Worm (Caenorhabditis elegans) whole organism, L4 larva: ENCODE results near the gene hpo-30.

Source experiments
- F10B5.3 ChIP-seq: sonication (generic microtip); optimal IDR thresholded peaks from 2 replicates; lab custom pipeline; 2016; ENCODE audit warnings: mild to moderate bottlenecking, missing genetic modification characterization, missing compliant biosample characterization
- F37D6.2 ChIP-seq: sonication (generic microtip); optimal IDR thresholded peaks from 2 replicates; lab custom pipeline; 2016; ENCODE audit warnings: mild to moderate bottlenecking, missing genetic modification characterization, missing compliant biosample characterization
- F44E2.7 ChIP-seq: fragments of 200-800 bp; sonication (Bioruptor generic); IDR thresholded peaks from 2 replicates; pipeline ENCODE4 v2.1.2; 2022; ENCODE audit warnings: missing genetic modification characterization, missing compliant biosample characterization
- R02D3.7 ChIP-seq: fragments of 150-350 bp; sonication (generic microtip); optimal IDR thresholded peaks from 3 replicates; lab custom pipeline; 2014; ENCODE audit warnings: missing biosample characterization, missing genetic modification characterization
- T20F7.1 ChIP-seq: fragments of 200-800 bp; sonication (Bioruptor generic); optimal IDR thresholded peaks from 2 replicates; lab custom pipeline; 2018; ENCODE audit warnings: mild to moderate bottlenecking, missing genetic modification characterization, missing compliant biosample characterization
- Y48G9A.11 ChIP-seq: fragments of 200-800 bp; sonication (Bioruptor generic); IDR thresholded peaks from 2 replicates; pipeline ENCODE4 v1.3.6; 2022; ENCODE audit warnings: missing genetic modification reagents, missing genetic modification characterization, missing compliant biosample characterization
- Y5F2A.4 ChIP-seq: fragments of 200-800 bp; sonication (Bioruptor generic); optimal IDR thresholded peaks from 2 replicates; lab custom pipeline; 2018; ENCODE audit warnings: mild to moderate bottlenecking, missing genetic modification characterization, missing compliant biosample characterization
- aly-2 ChIP-seq: sonication (generic microtip); optimal IDR thresholded peaks from 2 replicates; lab custom pipeline; 2018; ENCODE audit warnings: missing biosample characterization, missing genetic modification characterization
- ama-1 ChIP-seq: fragments of 150-350 bp; optimal IDR thresholded peaks from 2 replicates; lab custom pipeline; 2014; ENCODE audit warnings: inconsistent platforms, mixed read lengths
- arid-1 ChIP-seq: fragments of 200-800 bp; sonication (Bioruptor generic); conservative IDR thresholded peaks from 2 replicates; pipeline ENCODE4 v1.3.6; 2022; ENCODE audit warnings: missing genetic modification reagents, missing genetic modification characterization, missing compliant biosample characterization
- attf-4 ChIP-seq: sonication (generic microtip); optimal IDR thresholded peaks from 3 replicates; lab custom pipeline; 2017; ENCODE audit warnings: missing biosample characterization, missing genetic modification characterization
- ceh-28 ChIP-seq: fragments of 150-350 bp; optimal IDR thresholded peaks from 2 replicates; lab custom pipeline; 2014; ENCODE audit warnings: missing biosample characterization, missing genetic modification reagents, missing genetic modification characterization
- ceh-32 ChIP-seq: sonication (generic microtip); optimal IDR thresholded peaks from 2 replicates; lab custom pipeline; 2016; ENCODE audit warnings: mild to moderate bottlenecking, missing genetic modification characterization, missing compliant biosample characterization; ENCODE audit not compliant: poor library complexity
- ceh-82 ChIP-seq: sonication (generic microtip); optimal IDR thresholded peaks from 2 replicates; lab custom pipeline; 2017; ENCODE audit warnings: missing biosample characterization, missing genetic modification characterization
- ctbp-1 ChIP-seq: fragments of 200-800 bp; sonication (Bioruptor generic); IDR thresholded peaks from 2 replicates; pipeline ENCODE4 v1.3.6; 2022; ENCODE audit warnings: missing genetic modification reagents, missing genetic modification characterization, missing compliant biosample characterization
- daf-16 ChIP-seq, 3 experiments: sonication (generic microtip); optimal IDR thresholded peaks; 2 replicates each; lab custom pipeline; 2016 to 2017; ENCODE audit warnings: missing genetic modification characterization in 3 of 3, missing genetic modification reagents in 3 of 3, mild to moderate bottlenecking in 2 of 3, missing compliant biosample characterization in 2 of 3, missing biosample characterization in 1 of 3, moderate library complexity in 1 of 3
- daf-19 ChIP-seq: fragments of 200-800 bp; sonication (Bioruptor generic); conservative IDR thresholded peaks from 2 replicates; pipeline ENCODE4 v1.3.6; 2022; ENCODE audit warnings: missing genetic modification characterization, missing compliant biosample characterization
- daf-8 ChIP-seq: fragments of 200-800 bp; sonication (Bioruptor generic); IDR thresholded peaks from 2 replicates; pipeline ENCODE4 v1.3.6; 2022; ENCODE audit warnings: missing genetic modification characterization, missing compliant biosample characterization
- dmd-6 ChIP-seq: fragments of 200-800 bp; sonication (Bioruptor generic); IDR thresholded peaks from 2 replicates; pipeline ENCODE4 v1.3.6; 2022; ENCODE audit warnings: missing genetic modification reagents, missing genetic modification characterization, missing compliant biosample characterization
- dpl-1 ChIP-seq: fragments of 150-350 bp; optimal IDR thresholded peaks from 2 replicates; lab custom pipeline; 2014; ENCODE audit warnings: missing biosample characterization, missing genetic modification reagents, missing genetic modification characterization
- dve-1 ChIP-seq: sonication (generic microtip); optimal IDR thresholded peaks from 2 replicates; lab custom pipeline; 2017; ENCODE audit warnings: antibody characterized with exemption, mild to moderate bottlenecking, missing genetic modification characterization, missing compliant biosample characterization; ENCODE audit not compliant: insufficient read depth
- egl-27 ChIP-seq: sonication (generic microtip); optimal IDR thresholded peaks from 3 replicates; lab custom pipeline; 2017; ENCODE audit warnings: missing biosample characterization, missing genetic modification reagents, missing genetic modification characterization
- gei-8 ChIP-seq: fragments of 200-800 bp; sonication (Bioruptor generic); optimal IDR thresholded peaks from 2 replicates; lab custom pipeline; 2018; ENCODE audit warnings: mild to moderate bottlenecking, missing genetic modification characterization, missing compliant biosample characterization
- hif-1 ChIP-seq, 2 experiments: sonication (generic microtip); optimal IDR thresholded peaks; 2 replicates each; lab custom pipeline; 2016 to 2017; ENCODE audit warnings: missing compliant biosample characterization in 2 of 2, missing genetic modification characterization in 2 of 2, missing genetic modification reagents in 2 of 2, missing genotype in 2 of 2, mild to moderate bottlenecking in 1 of 2
- hmg-1.1 ChIP-seq: fragments of 200-800 bp; sonication (Bioruptor generic); IDR thresholded peaks from 2 replicates; pipeline ENCODE4 v1.3.6; 2022; ENCODE audit warnings: missing genetic modification reagents, missing genetic modification characterization, missing compliant biosample characterization
- lin-13 ChIP-seq: fragments of 150-350 bp; optimal IDR thresholded peaks from 2 replicates; lab custom pipeline; 2014; ENCODE audit warnings: missing biosample characterization, missing genetic modification reagents, missing genetic modification characterization
- lin-39 ChIP-seq: fragments of 150-350 bp; optimal IDR thresholded peaks from 2 replicates; lab custom pipeline; 2014; ENCODE audit warnings: missing biosample characterization, missing genetic modification reagents, missing genetic modification characterization
- lir-3 ChIP-seq: sonication (generic microtip); optimal IDR thresholded peaks from 2 replicates; lab custom pipeline; 2016; ENCODE audit warnings: mild to moderate bottlenecking, missing genetic modification characterization, missing compliant biosample characterization
- madf-5 ChIP-seq, 2 experiments: fragments of 200-800 bp; sonication (Bioruptor generic); IDR thresholded peaks; 2 replicates each; pipeline ENCODE4 v1.3.6; 2022; ENCODE audit warnings: missing compliant biosample characterization in 2 of 2, missing genetic modification characterization in 2 of 2
- mep-1 ChIP-seq: fragments of 150-350 bp; sonication (generic microtip); optimal IDR thresholded peaks from 3 replicates; lab custom pipeline; 2014; ENCODE audit warnings: missing biosample characterization, missing genetic modification characterization
- mes-2 ChIP-seq: sonication (generic microtip); optimal IDR thresholded peaks from 2 replicates; lab custom pipeline; 2016; ENCODE audit warnings: missing genotype, mild to moderate bottlenecking, missing genetic modification characterization, missing compliant biosample characterization; ENCODE audit not compliant: poor library complexity, severe bottlenecking
- nhr-11 ChIP-seq: fragments of 150-350 bp; optimal IDR thresholded peaks from 2 replicates; lab custom pipeline; 2014; ENCODE audit warnings: missing biosample characterization, missing genetic modification characterization
- nhr-237 ChIP-seq: sonication (generic microtip); optimal IDR thresholded peaks from 2 replicates; lab custom pipeline; 2017; ENCODE audit warnings: missing biosample characterization, missing genetic modification characterization
- nhr-28 ChIP-seq: fragments of 150-350 bp; optimal IDR thresholded peaks from 2 replicates; lab custom pipeline; 2014; ENCODE audit warnings: missing biosample characterization, missing genetic modification characterization
- nhr-77 ChIP-seq: fragments of 150-350 bp; optimal IDR thresholded peaks from 2 replicates; lab custom pipeline; 2014; ENCODE audit warnings: missing biosample characterization, missing genetic modification characterization
- php-3 ChIP-seq: fragments of 200-800 bp; sonication (Bioruptor generic); IDR thresholded peaks from 2 replicates; pipeline ENCODE4 v1.3.6; 2022; ENCODE audit warnings: missing genetic modification reagents, missing genetic modification characterization, missing compliant biosample characterization
- pqm-1 ChIP-seq: sonication (generic microtip); optimal IDR thresholded peaks from 2 replicates; lab custom pipeline; 2017; ENCODE audit warnings: missing biosample characterization, missing genetic modification characterization
- rbr-2 ChIP-seq: sonication (generic microtip); optimal IDR thresholded peaks from 2 replicates; lab custom pipeline; 2016; ENCODE audit warnings: missing genotype, missing genetic modification characterization, missing compliant biosample characterization
- sdz-12 ChIP-seq: fragments of 200-800 bp; sonication (Bioruptor generic); optimal IDR thresholded peaks from 2 replicates; lab custom pipeline; 2018; ENCODE audit warnings: mild to moderate bottlenecking, missing genetic modification characterization, missing compliant biosample characterization
- snpc-1.2 ChIP-seq: fragments of 200-800 bp; sonication (Bioruptor generic); IDR thresholded peaks from 2 replicates; pipeline ENCODE4 v1.3.6; 2022; ENCODE audit warnings: missing genetic modification reagents, missing genetic modification characterization, missing compliant biosample characterization
- snpc-4 ChIP-seq: fragments of 150-350 bp; optimal IDR thresholded peaks from 2 replicates; lab custom pipeline; 2014; ENCODE audit warnings: missing biosample characterization, missing genetic modification characterization
- unc-39 ChIP-seq: sonication (generic microtip); optimal IDR thresholded peaks from 2 replicates; lab custom pipeline; 2017; ENCODE audit warnings: missing biosample characterization, missing genetic modification characterization
- unc-62 ChIP-seq, 3 experiments: fragments of 150-350 bp in 1 of 3; sonication (generic microtip); optimal IDR thresholded peaks in 2 of 3; peaks in 1 of 3; 1 replicate in 1 of 3; 2 replicates in 2 of 3; lab custom pipeline; 2014 to 2017; ENCODE audit warnings: missing biosample characterization in 3 of 3, missing genetic modification characterization in 3 of 3, missing genetic modification reagents in 3 of 3, missing genotype in 1 of 3
- vab-7 ChIP-seq: fragments of 200-800 bp; sonication (Bioruptor generic); IDR thresholded peaks from 2 replicates; pipeline ENCODE4 v1.3.6; 2022; ENCODE audit warnings: missing genetic modification reagents, missing genetic modification characterization, missing compliant biosample characterization
- zip-2 ChIP-seq: fragments of 150-350 bp; optimal IDR thresholded peaks from 2 replicates; lab custom pipeline; 2014; ENCODE audit warnings: missing biosample characterization, missing genetic modification characterization
- ztf-7 ChIP-seq: fragments of 150-350 bp; optimal IDR thresholded peaks from 2 replicates; lab custom pipeline; 2014; ENCODE audit warnings: missing biosample characterization, missing genetic modification characterization

hpo-30 gene

ce11 chrV:12320274-12320839, 10.2 kb upstream of the hpo-30 start (continued):
- TF ChIP-seq unc-62 (GFP tag; optimal IDR thresholded peaks at IDR 0.05 in 1 of 2; lab: Kevin White, UChicago) (no peak), unc-62 (tag; optimal IDR thresholded peaks at IDR 0.05; lab: Kevin White, UChicago) (no peak), egl-27 (tag; lab: Kevin White, UChicago) (no peak), attf-4 (tag; lab: Kevin White, UChicago) (no peak), sdz-12 (GFP tag; lab: Kevin White, UChicago) (peak; percentile 10), unc-39 (tag; lab: Kevin White, UChicago) (no peak), dmd-6 (GFP tag; lab: Robert Waterston, UW) (no peak), rbr-2 (no peak), F10B5.3 (no peak), hif-1 (tag; optimal IDR thresholded peaks at IDR 0.05; lab: Kevin White, UChicago) (no peak), lir-3 (tag; lab: Kevin White, UChicago) (no peak)

- TF ChIP-seq sdz-12 (GFP tag; lab: Kevin White, UChicago) (no peak), R02D3.7 (tag; lab: Kevin White, UChicago) (no peak), mep-1 (peak; percentile 84), F44E2.7 (GFP tag; lab: Robert Waterston, UW) (no peak), nhr-237 (tag; lab: Kevin White, UChicago) (no peak), hmg-1.1 (GFP tag; lab: Robert Waterston, UW) (peak; percentile 49; the same call in 1 of the 2 replicates), snpc-1.2 (GFP tag; lab: Robert Waterston, UW) (no peak), lin-39 (tag; lab: Kevin White, UChicago) (no peak), dve-1 (tag; lab: Kevin White, UChicago) (peak; percentile 81), lin-13 (GFP tag; lab: Kevin White, UChicago) (no peak), aly-2 (tag; lab: Kevin White, UChicago) (no peak), daf-16 (GFP tag; optimal IDR thresholded peaks at IDR 0.05; lab: Kevin White, UChicago) (no peak), daf-16 (tag; optimal IDR thresholded peaks at IDR 0.05; lab: Kevin White, UChicago) (no peak), ctbp-1 (GFP tag; lab: Robert Waterston, UW) (no peak), Y48G9A.11 (peak; percentile 100), F37D6.2 (tag; lab: Kevin White, UChicago) (no peak), mes-2 (tag; lab: Kevin White, UChicago) (peak; percentile 85), gei-8 (GFP tag; lab: Kevin White, UChicago) (no peak), dpl-1 (GFP tag; lab: Kevin White, UChicago) (peak; percentile 86), rbr-2 (peak; percentile 65), snpc-4 (tag; lab: Kevin White, UChicago) (no peak), hif-1 (tag; optimal IDR thresholded peaks at IDR 0.05; lab: Kevin White, UChicago) (peak in 1 of 2 experiments; percentile 29), ceh-28 (tag; lab: Kevin White, UChicago) (no peak), nhr-11 (peak; percentile 47), arid-1 (GFP tag; lab: Robert Waterston, UW) (0 out of 2 replicates have a peak, but pooled peaks have one; percentile 34), T20F7.1 (GFP tag; lab: Kevin White, UChicago) (peak; percentile 98), php-3 (GFP tag; lab: Robert Waterston, UW) (no peak), daf-8 (GFP tag; lab: Robert Waterston, UW) (no peak), ztf-7 (tag; lab: Kevin White, UChicago) (peak; percentile 19), ama-1 (lab: Kevin White, UChicago) (peak; percentile 40), vab-7 (GFP tag; lab: Robert Waterston, UW) (no peak), zip-2 (tag; lab: Kevin White, UChicago) (no peak), pqm-1 (tag; lab: Kevin White, UChicago) (no peak), dmd-6 (GFP tag; lab: Robert Waterston, UW) (no peak; the same call in 1 of the 2 replicates), Y5F2A.4 (GFP tag; lab: Kevin White, UChicago) (no peak), ceh-32 (tag; lab: Kevin White, UChicago) (no peak), ceh-82 (tag; lab: Kevin White, UChicago) (no peak), nhr-77 (peak; percentile 70), madf-5 (GFP tag; IDR thresholded peaks at IDR 0.05; lab: Robert Waterston, UW) (no peak), egl-27 (tag; lab: Kevin White, UChicago) (no peak), nhr-28 (tag; lab: Kevin White, UChicago) (peak; percentile 41), daf-19 (GFP tag; lab: Robert Waterston, UW) (no peak)
Observed at ce11 chrV:12317894-12318553, 7.9 kb upstream of the hpo-30 start, which contains the start of the genes R04F11.5 and R04F11.2. Gene R04F11.5, minus strand, starts transcription at chrV:12318019. Gene R04F11.2, plus strand, starts transcription at chrV:12318381.
